Worm (Caenorhabditis elegans): ENCODE data around the gene hlh-27.
A peak's percentile ranks its signal among the peaks of the same experiment; 100 is the strongest.

The hlh-27 gene

ce11 chrII:5574925-5575324, 34.9 kb upstream of the hlh-27 start:
- no peak for TF ChIP-seq gmeb-1 (tag; optimal IDR thresholded peaks at IDR 0.05)
- TF ChIP-seq nhr-25 (tag; optimal IDR thresholded peaks at IDR 0.05) = no peak
- TF ChIP-seq zag-1 (tag; optimal IDR thresholded peaks at IDR 0.05) = no peak
- no peak for TF ChIP-seq nhr-237 (tag; optimal IDR thresholded peaks at IDR 0.05)
- no peak for TF ChIP-seq alr-1 (tag; optimal IDR thresholded peaks at IDR 0.05)
- TF ChIP-seq sma-9 (GFP tag; optimal IDR thresholded peaks at IDR 0.05) = no peak
- no peak for TF ChIP-seq sma-9 (tag; optimal IDR thresholded peaks at IDR 0.05)
- no peak for TF ChIP-seq lin-13 (GFP tag; optimal IDR thresholded peaks at IDR 0.05)
- no peak for TF ChIP-seq ztf-4 (tag; optimal IDR thresholded peaks at IDR 0.05)
- TF ChIP-seq unc-39 (tag; optimal IDR thresholded peaks at IDR 0.05) = no peak
- TF ChIP-seq fos-1 (tag; optimal IDR thresholded peaks at IDR 0.05) = no peak
- TF ChIP-seq nhr-23 (tag; optimal IDR thresholded peaks at IDR 0.05) = no peak
- TF ChIP-seq R02D3.7 (tag; optimal IDR thresholded peaks at IDR 0.05) = no peak
- no peak for TF ChIP-seq Y55F3AM.14 (GFP tag; optimal IDR thresholded peaks at IDR 0.05)
- peak; percentile 10 for TF ChIP-seq crh-2 (tag; optimal IDR thresholded peaks at IDR 0.05)
- no peak for TF ChIP-seq mab-5 (tag; optimal IDR thresholded peaks at IDR 0.05)
- TF ChIP-seq ztf-1 (GFP tag; conservative IDR thresholded peaks at IDR 0.05) = no peak
- TF ChIP-seq nhr-12 (tag; optimal IDR thresholded peaks at IDR 0.05) = no peak
- no peak for TF ChIP-seq elt-3 (tag; optimal IDR thresholded peaks at IDR 0.05)
- TF ChIP-seq F13H6.1 (tag; optimal IDR thresholded peaks at IDR 0.05) = no peak
- TF ChIP-seq lin-11 (tag; optimal IDR thresholded peaks at IDR 0.05) = no peak
- no peak for TF ChIP-seq mbf-1 (tag; optimal IDR thresholded peaks at IDR 0.05)
- TF ChIP-seq sma-3 (GFP tag; optimal IDR thresholded peaks at IDR 0.05) = peak; percentile 2
- TF ChIP-seq nhr-10 (tag; optimal IDR thresholded peaks at IDR 0.05) = no peak
- TF ChIP-seq nhr-11 (tag; optimal IDR thresholded peaks at IDR 0.05) = no peak
- peak; percentile 6 for TF ChIP-seq ama-1 (optimal IDR thresholded peaks at IDR 0.05)
- TF ChIP-seq snpc-4 (tag; optimal IDR thresholded peaks at IDR 0.05) = no peak
- TF ChIP-seq nhr-77 (tag; optimal IDR thresholded peaks at IDR 0.05) = no peak
- TF ChIP-seq elt-1 (tag; optimal IDR thresholded peaks at IDR 0.05) = no peak
- TF ChIP-seq ceh-16 (tag; optimal IDR thresholded peaks at IDR 0.05) = no peak
- peak; percentile 50 for TF ChIP-seq nhr-21 (tag; optimal IDR thresholded peaks at IDR 0.05)

DNA sequence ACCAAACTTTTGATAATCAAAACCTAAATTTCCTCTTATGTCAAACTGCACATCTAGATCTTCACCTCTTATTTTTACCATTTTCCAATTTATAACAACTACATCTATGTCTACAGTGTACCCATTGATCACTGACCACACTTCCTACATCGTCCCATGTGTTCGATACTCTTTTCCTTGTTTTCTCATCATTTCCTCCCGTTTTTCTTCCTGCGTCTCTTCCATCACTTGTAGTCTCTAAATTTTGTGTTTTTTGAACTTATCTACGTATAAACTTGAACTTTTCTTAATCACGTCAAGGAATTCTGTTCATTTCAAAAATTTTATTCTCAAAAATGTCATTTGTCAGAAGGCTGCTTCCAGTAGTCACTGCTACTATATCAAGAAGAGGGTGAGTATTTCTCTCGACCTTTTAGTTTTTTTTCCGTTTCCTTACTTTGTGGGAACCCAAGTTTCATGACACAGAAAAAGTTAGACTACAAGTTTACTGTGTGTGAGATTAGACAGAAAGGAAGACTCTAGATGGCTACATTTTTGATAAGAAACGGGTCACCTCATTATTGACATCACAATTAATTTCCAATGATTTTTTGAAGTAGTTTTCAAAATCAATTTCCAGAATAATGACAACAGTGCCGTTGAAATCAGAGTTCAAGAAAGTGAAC, 32.2 kb upstream of the hlh-27 start:
- TF ChIP-seq nhr-21 (tag; optimal IDR thresholded peaks at IDR 0.05) (peak; percentile 83), lsy-2 (tag; optimal IDR thresholded peaks at IDR 0.05) (peak in 1 of 2 experiments; percentile 59), R02D3.7 (tag; optimal IDR thresholded peaks at IDR 0.05) (no peak), nhr-25 (tag; optimal IDR thresholded peaks at IDR 0.05) (peak; percentile 61), skn-1 (tag; optimal IDR thresholded peaks at IDR 0.05) (peak; percentile 79), F13H6.1 (tag; optimal IDR thresholded peaks at IDR 0.05) (peak; percentile 61), ceh-16 (tag; optimal IDR thresholded peaks at IDR 0.05) (no peak), crh-2 (tag; optimal IDR thresholded peaks at IDR 0.05) (peak; percentile 67), sma-9 (GFP tag; optimal IDR thresholded peaks at IDR 0.05) (peak; percentile 85), sma-9 (tag; optimal IDR thresholded peaks at IDR 0.05) (no peak), nhr-10 (tag; optimal IDR thresholded peaks at IDR 0.05) (peak; percentile 77), unc-62 (GFP tag; optimal IDR thresholded peaks at IDR 0.05) (no peak), sma-3 (GFP tag; optimal IDR thresholded peaks at IDR 0.05) (peak; percentile 69), nhr-129 (tag; optimal IDR thresholded peaks at IDR 0.05) (peak; percentile 47), C34F6.9 (tag; optimal IDR thresholded peaks at IDR 0.05) (peak; percentile 24)

- TF ChIP-seq snpc-4 (tag; optimal IDR thresholded peaks at IDR 0.05) = no peak
- TF ChIP-seq sma-9 (GFP tag; optimal IDR thresholded peaks at IDR 0.05) = peak; percentile 5
- TF ChIP-seq sma-9 (tag; optimal IDR thresholded peaks at IDR 0.05) = no peak
These were observed 30.3 kb upstream of the hlh-27 start, which contains the start of the genes C17C3.1 and C17C3.15 for ce11 chrII:5570272-5570671. Gene C17C3.1 (plus strand): TSS chrII:5570572. Gene C17C3.15 (plus strand): TSS chrII:5570654.

- TF ChIP-seq ama-1 (optimal IDR thresholded peaks at IDR 0.05) (no peak), nhr-12 (tag; optimal IDR thresholded peaks at IDR 0.05) (no peak), unc-55 (GFP tag; optimal IDR thresholded peaks at IDR 0.05) (no peak), nhr-11 (tag; optimal IDR thresholded peaks at IDR 0.05) (no peak), skn-1 (tag; optimal IDR thresholded peaks at IDR 0.05) (no peak), mdl-1 (tag; optimal IDR thresholded peaks at IDR 0.05) (no peak), lin-39 (tag; optimal IDR thresholded peaks at IDR 0.05) (no peak), mab-5 (tag; optimal IDR thresholded peaks at IDR 0.05) (no peak), aly-2 (tag; optimal IDR thresholded peaks at IDR 0.05) (no peak), nhr-10 (tag; optimal IDR thresholded peaks at IDR 0.05) (no peak), dmd-4 (tag; optimal IDR thresholded peaks at IDR 0.05) (no peak), zag-1 (tag; optimal IDR thresholded peaks at IDR 0.05) (no peak), unc-62 (GFP tag; optimal IDR thresholded peaks at IDR 0.05) (no peak), ztf-4 (tag; optimal IDR thresholded peaks at IDR 0.05) (no peak), nhr-23 (tag; optimal IDR thresholded peaks at IDR 0.05) (no peak), lin-11 (tag; optimal IDR thresholded peaks at IDR 0.05) (no peak), lin-13 (GFP tag; optimal IDR thresholded peaks at IDR 0.05) (no peak), R02D3.7 (tag; optimal IDR thresholded peaks at IDR 0.05) (no peak)
These were observed 25.1 kb upstream of the hlh-27 start for ce11 chrII:5565082-5565623.

Measured in whole organism, L2 larva.